Worm (Caenorhabditis elegans) whole organism, L4 larva: Measurements from ENCODE around the gene npp-10.

Experiments
- D1046.2 ChIP-seq: fragments of 200-800 bp; sonication (Bioruptor generic); IDR thresholded peaks from 2 replicates; pipeline ENCODE4 v1.3.6; 2022; ENCODE audit warnings: missing genetic modification characterization, missing compliant biosample characterization
- F10B5.3 ChIP-seq: sonication (generic microtip); optimal IDR thresholded peaks from 2 replicates; lab custom pipeline; 2016; ENCODE audit warnings: mild to moderate bottlenecking, missing genetic modification characterization, missing compliant biosample characterization
- F26F4.8 ChIP-seq: fragments of 200-800 bp; sonication (Bioruptor generic); conservative IDR thresholded peaks from 2 replicates; pipeline ENCODE4 v1.3.6; 2022; ENCODE audit warnings: missing genetic modification characterization, missing compliant biosample characterization
- F37D6.2 ChIP-seq: sonication (generic microtip); optimal IDR thresholded peaks from 2 replicates; lab custom pipeline; 2016; ENCODE audit warnings: mild to moderate bottlenecking, missing genetic modification characterization, missing compliant biosample characterization
- F44E2.7 ChIP-seq: fragments of 200-800 bp; sonication (Bioruptor generic); IDR thresholded peaks from 2 replicates; pipeline ENCODE4 v2.1.2; 2022; ENCODE audit warnings: missing genetic modification characterization, missing compliant biosample characterization
- F49E8.2 ChIP-seq: sonication (generic microtip); optimal IDR thresholded peaks from 2 replicates; lab custom pipeline; 2016; ENCODE audit warnings: missing compliant biosample characterization, mild to moderate bottlenecking, missing genetic modification characterization, borderline replicate concordance
- R02D3.7 ChIP-seq: fragments of 150-350 bp; sonication (generic microtip); optimal IDR thresholded peaks from 3 replicates; lab custom pipeline; 2014; ENCODE audit warnings: missing biosample characterization, missing genetic modification characterization
- aha-1 ChIP-seq: fragments of 150-350 bp; peaks from one replicate; lab custom pipeline; 2014; ENCODE audit warnings: missing biosample characterization, missing genetic modification characterization
- attf-4 ChIP-seq: sonication (generic microtip); optimal IDR thresholded peaks from 3 replicates; lab custom pipeline; 2017; ENCODE audit warnings: missing biosample characterization, missing genetic modification characterization
- ceh-20 ChIP-seq: fragments of 200-800 bp; sonication (Bioruptor generic); IDR thresholded peaks from 2 replicates; pipeline ENCODE4 v1.3.6; 2022; ENCODE audit warnings: missing genetic modification reagents, missing genetic modification characterization, missing compliant biosample characterization
- ceh-32 ChIP-seq: sonication (generic microtip); optimal IDR thresholded peaks from 2 replicates; lab custom pipeline; 2016; ENCODE audit warnings: mild to moderate bottlenecking, missing genetic modification characterization, missing compliant biosample characterization; ENCODE audit not compliant: poor library complexity
- ceh-44 ChIP-seq: fragments of 200-800 bp; sonication (Bioruptor generic); IDR thresholded peaks from 2 replicates; pipeline ENCODE4 v1.3.6; 2022; ENCODE audit warnings: missing genetic modification reagents, missing genetic modification characterization, missing compliant biosample characterization
- ctbp-1 ChIP-seq: fragments of 200-800 bp; sonication (Bioruptor generic); IDR thresholded peaks from 2 replicates; pipeline ENCODE4 v1.3.6; 2022; ENCODE audit warnings: missing genetic modification reagents, missing genetic modification characterization, missing compliant biosample characterization
- daf-12 ChIP-seq: fragments of 150-350 bp; optimal IDR thresholded peaks from 2 replicates; lab custom pipeline; 2014; ENCODE audit warnings: missing biosample characterization, missing genetic modification reagents, missing genetic modification characterization
- daf-8 ChIP-seq: fragments of 200-800 bp; sonication (Bioruptor generic); IDR thresholded peaks from 2 replicates; pipeline ENCODE4 v1.3.6; 2022; ENCODE audit warnings: missing genetic modification characterization, missing compliant biosample characterization
- dmd-6 ChIP-seq: fragments of 200-800 bp; sonication (Bioruptor generic); IDR thresholded peaks from 2 replicates; pipeline ENCODE4 v1.3.6; 2022; ENCODE audit warnings: missing genetic modification reagents, missing genetic modification characterization, missing compliant biosample characterization
- dpl-1 ChIP-seq: fragments of 150-350 bp; optimal IDR thresholded peaks from 2 replicates; lab custom pipeline; 2014; ENCODE audit warnings: missing biosample characterization, missing genetic modification reagents, missing genetic modification characterization
- egl-27 ChIP-seq: sonication (generic microtip); optimal IDR thresholded peaks from 3 replicates; lab custom pipeline; 2017; ENCODE audit warnings: missing biosample characterization, missing genetic modification reagents, missing genetic modification characterization
- fkh-10 ChIP-seq: fragments of 150-350 bp; optimal IDR thresholded peaks from 2 replicates; lab custom pipeline; 2014; ENCODE audit warnings: missing biosample characterization, missing genetic modification reagents, missing genetic modification characterization
- gei-8 ChIP-seq: fragments of 200-800 bp; sonication (Bioruptor generic); optimal IDR thresholded peaks from 2 replicates; lab custom pipeline; 2018; ENCODE audit warnings: mild to moderate bottlenecking, missing genetic modification characterization, missing compliant biosample characterization
- hlh-11 ChIP-seq: fragments of 200-800 bp; sonication (Bioruptor generic); optimal IDR thresholded peaks from 2 replicates; lab custom pipeline; 2018; ENCODE audit warnings: mild to moderate bottlenecking, missing genetic modification characterization, missing compliant biosample characterization
- hlh-30 ChIP-seq: sonication (generic microtip); optimal IDR thresholded peaks from 2 replicates; lab custom pipeline; 2017; ENCODE audit warnings: antibody characterized with exemption, mild to moderate bottlenecking, missing genetic modification characterization, missing compliant biosample characterization; ENCODE audit not compliant: insufficient read depth
- hmg-1.1 ChIP-seq: fragments of 200-800 bp; sonication (Bioruptor generic); IDR thresholded peaks from 2 replicates; pipeline ENCODE4 v1.3.6; 2022; ENCODE audit warnings: missing genetic modification reagents, missing genetic modification characterization, missing compliant biosample characterization
- lin-1 ChIP-seq: fragments of 200-800 bp; sonication (Bioruptor generic); IDR thresholded peaks from 2 replicates; pipeline ENCODE4 v1.3.6; 2022; ENCODE audit warnings: missing genetic modification reagents, missing genetic modification characterization, missing compliant biosample characterization
- lin-38 ChIP-seq: fragments of 200-800 bp; sonication (Bioruptor generic); IDR thresholded peaks from 2 replicates; pipeline ENCODE4 v1.3.6; 2022; ENCODE audit warnings: missing genetic modification reagents, missing genetic modification characterization, missing compliant biosample characterization
- lin-39 ChIP-seq: fragments of 150-350 bp; optimal IDR thresholded peaks from 2 replicates; lab custom pipeline; 2014; ENCODE audit warnings: missing biosample characterization, missing genetic modification reagents, missing genetic modification characterization
- lsy-2 ChIP-seq, 2 experiments: fragments of 150-350 bp in 1 of 2; sonication (generic microtip) in 1 of 2; optimal IDR thresholded peaks; 2 replicates each; lab custom pipeline; 2014 to 2017; ENCODE audit warnings: missing biosample characterization in 2 of 2, missing genetic modification characterization in 2 of 2
- madf-9 ChIP-seq: fragments of 200-800 bp; sonication (Bioruptor generic); conservative IDR thresholded peaks from 2 replicates; pipeline ENCODE4 v1.3.6; 2022; ENCODE audit warnings: missing genetic modification reagents, missing genetic modification characterization, missing compliant biosample characterization
- mdl-1 ChIP-seq, 2 experiments: fragments of 150-350 bp in 1 of 2; sonication (generic microtip) in 1 of 2; optimal IDR thresholded peaks; 2 replicates each; lab custom pipeline; 2014 to 2017; ENCODE audit warnings: missing biosample characterization in 2 of 2, missing genetic modification characterization in 2 of 2
- mep-1 ChIP-seq: fragments of 150-350 bp; sonication (generic microtip); optimal IDR thresholded peaks from 3 replicates; lab custom pipeline; 2014; ENCODE audit warnings: missing biosample characterization, missing genetic modification characterization
- nhr-237 ChIP-seq: sonication (generic microtip); optimal IDR thresholded peaks from 2 replicates; lab custom pipeline; 2017; ENCODE audit warnings: missing biosample characterization, missing genetic modification characterization
- nhr-28 ChIP-seq: fragments of 150-350 bp; optimal IDR thresholded peaks from 2 replicates; lab custom pipeline; 2014; ENCODE audit warnings: missing biosample characterization, missing genetic modification characterization
- nhr-76 ChIP-seq: fragments of 150-350 bp; optimal IDR thresholded peaks from 2 replicates; lab custom pipeline; 2014; ENCODE audit warnings: missing biosample characterization, missing genetic modification characterization
- pqm-1 ChIP-seq: sonication (generic microtip); optimal IDR thresholded peaks from 2 replicates; lab custom pipeline; 2017; ENCODE audit warnings: missing biosample characterization, missing genetic modification characterization
- rbr-2 ChIP-seq: sonication (generic microtip); optimal IDR thresholded peaks from 2 replicates; lab custom pipeline; 2016; ENCODE audit warnings: missing genotype, missing genetic modification characterization, missing compliant biosample characterization
- unc-39 ChIP-seq: sonication (generic microtip); optimal IDR thresholded peaks from 2 replicates; lab custom pipeline; 2017; ENCODE audit warnings: missing biosample characterization, missing genetic modification characterization
- unc-62 ChIP-seq, 3 experiments: fragments of 150-350 bp in 1 of 3; sonication (generic microtip); optimal IDR thresholded peaks in 2 of 3; peaks in 1 of 3; 1 replicate in 1 of 3; 2 replicates in 2 of 3; lab custom pipeline; 2014 to 2017; ENCODE audit warnings: missing biosample characterization in 3 of 3, missing genetic modification characterization in 3 of 3, missing genetic modification reagents in 3 of 3, missing genotype in 1 of 3
- zfp-2 ChIP-seq: sonication (generic microtip); optimal IDR thresholded peaks from 2 replicates; lab custom pipeline; 2016; ENCODE audit warnings: mild to moderate bottlenecking, missing genetic modification characterization, missing compliant biosample characterization
- zip-11 ChIP-seq: fragments of 200-800 bp; sonication (Bioruptor generic); IDR thresholded peaks from 2 replicates; pipeline ENCODE4 v1.3.6; 2022; ENCODE audit warnings: missing genetic modification characterization, missing compliant biosample characterization

Gene npp-10

ce11 chrIII:6008989-6009610, 10.3 kb downstream of the npp-10 start, which contains the start of the genes gcna-1 and eftu-2:
Gene gcna-1 (minus strand): TSS chrIII:6009084.
Gene eftu-2 (plus strand): TSS chrIII:6009560.
- TF ChIP-seq daf-12 = no peak
- no peak for TF ChIP-seq zfp-2 (tag; lab: Kevin White, UChicago)
- no peak for TF ChIP-seq nhr-76 (tag; lab: Kevin White, UChicago)
- TF ChIP-seq R02D3.7 = no peak
- TF ChIP-seq nhr-28 (tag; lab: Kevin White, UChicago) = no peak
- no peak for TF ChIP-seq ceh-44 (GFP tag; lab: Robert Waterston, UW)
- no peak for TF ChIP-seq egl-27 (tag; lab: Kevin White, UChicago)
- peak in 1 of 2 experiments; percentile 92 for TF ChIP-seq lsy-2 (tag; optimal IDR thresholded peaks at IDR 0.05; lab: Kevin White, UChicago)
- TF ChIP-seq lin-39 (tag; lab: Kevin White, UChicago) = no peak
- TF ChIP-seq rbr-2 (tag; lab: Kevin White, UChicago) = peak; percentile 3
- no peak for TF ChIP-seq madf-9 (GFP tag; lab: Robert Waterston, UW)
- peak; percentile 77 for TF ChIP-seq lin-38
- TF ChIP-seq lin-1 (GFP tag; lab: Robert Waterston, UW) = no peak
- no peak for TF ChIP-seq D1046.2
- TF ChIP-seq ceh-20 (GFP tag; lab: Robert Waterston, UW) = no peak
- no peak for TF ChIP-seq ceh-32
- peak; percentile 82 for TF ChIP-seq dpl-1
- TF ChIP-seq pqm-1 (tag; lab: Kevin White, UChicago) = no peak
- no peak for TF ChIP-seq gei-8 (GFP tag; lab: Kevin White, UChicago)
- no peak for TF ChIP-seq zip-11
- TF ChIP-seq, all 104 proteins: peak for 4

ce11 chrIII:6006453-6006852, 12.9 kb downstream of the npp-10 start:
- TF ChIP-seq dmd-6 (GFP tag; lab: Robert Waterston, UW) (peak; percentile 9; the same call in 1 of the 2 replicates), zip-11 (no peak)

- TF ChIP-seq nhr-237 (no peak), daf-8 (GFP tag; lab: Robert Waterston, UW) (no peak), F10B5.3 (tag; lab: Kevin White, UChicago) (no peak), F44E2.7 (GFP tag; lab: Robert Waterston, UW) (no peak), F26F4.8 (no peak), attf-4 (tag; lab: Kevin White, UChicago) (no peak), aha-1 (tag; lab: Kevin White, UChicago) (peak; percentile 96), unc-62 (GFP tag; optimal IDR thresholded peaks at IDR 0.05 in 1 of 2; lab: Kevin White, UChicago) (peak in 1 of 2 experiments; percentile 39), unc-62 (tag; optimal IDR thresholded peaks at IDR 0.05; lab: Kevin White, UChicago) (no peak)
Measured at ce11 chrIII:6002024-6002423, 17.3 kb downstream of the npp-10 start.

ce11 chrIII:5999629-6000028, 19.7 kb downstream of the npp-10 start:
- TF ChIP-seq fkh-10 (no peak), ceh-20 (GFP tag; lab: Robert Waterston, UW) (no peak), unc-39 (tag; lab: Kevin White, UChicago) (peak; percentile 33), lsy-2 (tag; optimal IDR thresholded peaks at IDR 0.05; lab: Kevin White, UChicago) (peak in 1 of 2 experiments; percentile 46), F49E8.2 (tag; lab: Kevin White, UChicago) (no peak), aha-1 (tag; lab: Kevin White, UChicago) (peak; percentile 99), mep-1 (tag; lab: Kevin White, UChicago) (peak; percentile 54), mdl-1 (tag; optimal IDR thresholded peaks at IDR 0.05; lab: Kevin White, UChicago) (peak in 1 of 2 experiments; percentile 34), hlh-11 (tag; lab: Kevin White, UChicago) (peak; percentile 7), ctbp-1 (GFP tag; lab: Robert Waterston, UW) (peak; percentile 70; the same call in 1 of the 2 replicates), rbr-2 (tag; lab: Kevin White, UChicago) (peak; percentile 11), unc-62 (GFP tag; optimal IDR thresholded peaks at IDR 0.05 in 1 of 2; lab: Kevin White, UChicago) (peak in 1 of 2 experiments; percentile 38), unc-62 (tag; optimal IDR thresholded peaks at IDR 0.05; lab: Kevin White, UChicago) (no peak), hmg-1.1 (GFP tag; lab: Robert Waterston, UW) (peak; percentile 31; the same call in 1 of the 2 replicates), hlh-30 (tag; lab: Kevin White, UChicago) (peak; percentile 46), attf-4 (tag; lab: Kevin White, UChicago) (no peak), F37D6.2 (tag; lab: Kevin White, UChicago) (peak; percentile 2)
